Worm (Caenorhabditis elegans) whole organism, L4 larva: ENCODE results near the gene F38B7.17.

Experiments used
- D1046.2 ChIP-seq: fragments of 200-800 bp; sonication (Bioruptor generic); IDR thresholded peaks from 2 replicates; pipeline ENCODE4 v1.3.6; 2022; ENCODE audit warnings: missing genetic modification characterization, missing compliant biosample characterization
- F10B5.3 ChIP-seq: sonication (generic microtip); optimal IDR thresholded peaks from 2 replicates; lab custom pipeline; 2016; ENCODE audit warnings: mild to moderate bottlenecking, missing genetic modification characterization, missing compliant biosample characterization
- F37D6.2 ChIP-seq: sonication (generic microtip); optimal IDR thresholded peaks from 2 replicates; lab custom pipeline; 2016; ENCODE audit warnings: mild to moderate bottlenecking, missing genetic modification characterization, missing compliant biosample characterization
- T20F7.1 ChIP-seq: fragments of 200-800 bp; sonication (Bioruptor generic); optimal IDR thresholded peaks from 2 replicates; lab custom pipeline; 2018; ENCODE audit warnings: mild to moderate bottlenecking, missing genetic modification characterization, missing compliant biosample characterization
- T26A8.4 ChIP-seq: fragments of 200-800 bp; sonication (Bioruptor generic); IDR thresholded peaks from 2 replicates; pipeline ENCODE4 v1.3.6; 2022; ENCODE audit warnings: missing genetic modification characterization, missing compliant biosample characterization
- Y105C5A.15 ChIP-seq: fragments of 200-800 bp; sonication (Bioruptor generic); IDR thresholded peaks from 2 replicates; pipeline ENCODE4 v1.3.6; 2022; ENCODE audit warnings: missing genetic modification characterization, missing compliant biosample characterization
- Y75B8A.6 ChIP-seq: fragments of 200-800 bp; sonication (Bioruptor generic); IDR thresholded peaks from 2 replicates; pipeline ENCODE4 v1.3.6; 2022; ENCODE audit warnings: missing genetic modification reagents, missing genetic modification characterization, missing compliant biosample characterization
- ama-1 ChIP-seq: fragments of 150-350 bp; optimal IDR thresholded peaks from 2 replicates; lab custom pipeline; 2014; ENCODE audit warnings: inconsistent platforms, mixed read lengths
- arid-1 ChIP-seq: fragments of 200-800 bp; sonication (Bioruptor generic); conservative IDR thresholded peaks from 2 replicates; pipeline ENCODE4 v1.3.6; 2022; ENCODE audit warnings: missing genetic modification reagents, missing genetic modification characterization, missing compliant biosample characterization
- ceh-32 ChIP-seq: sonication (generic microtip); optimal IDR thresholded peaks from 2 replicates; lab custom pipeline; 2016; ENCODE audit warnings: mild to moderate bottlenecking, missing genetic modification characterization, missing compliant biosample characterization; ENCODE audit not compliant: poor library complexity
- ceh-82 ChIP-seq: sonication (generic microtip); optimal IDR thresholded peaks from 2 replicates; lab custom pipeline; 2017; ENCODE audit warnings: missing biosample characterization, missing genetic modification characterization
- cey-2 ChIP-seq: sonication (generic microtip); optimal IDR thresholded peaks from 3 replicates; lab custom pipeline; 2017; ENCODE audit warnings: missing genetic modification characterization, mild to moderate bottlenecking, missing compliant biosample characterization, antibody characterized with exemption, borderline replicate concordance; ENCODE audit not compliant: insufficient read depth
- ctbp-1 ChIP-seq: fragments of 200-800 bp; sonication (Bioruptor generic); IDR thresholded peaks from 2 replicates; pipeline ENCODE4 v1.3.6; 2022; ENCODE audit warnings: missing genetic modification reagents, missing genetic modification characterization, missing compliant biosample characterization
- daf-12 ChIP-seq: fragments of 150-350 bp; optimal IDR thresholded peaks from 2 replicates; lab custom pipeline; 2014; ENCODE audit warnings: missing biosample characterization, missing genetic modification reagents, missing genetic modification characterization
- daf-16 ChIP-seq, 3 experiments: sonication (generic microtip); optimal IDR thresholded peaks; 2 replicates each; lab custom pipeline; 2016 to 2017; ENCODE audit warnings: missing genetic modification characterization in 3 of 3, missing genetic modification reagents in 3 of 3, mild to moderate bottlenecking in 2 of 3, missing compliant biosample characterization in 2 of 3, missing biosample characterization in 1 of 3, moderate library complexity in 1 of 3
- daf-8 ChIP-seq: fragments of 200-800 bp; sonication (Bioruptor generic); IDR thresholded peaks from 2 replicates; pipeline ENCODE4 v1.3.6; 2022; ENCODE audit warnings: missing genetic modification characterization, missing compliant biosample characterization
- dve-1 ChIP-seq: sonication (generic microtip); optimal IDR thresholded peaks from 2 replicates; lab custom pipeline; 2017; ENCODE audit warnings: antibody characterized with exemption, mild to moderate bottlenecking, missing genetic modification characterization, missing compliant biosample characterization; ENCODE audit not compliant: insufficient read depth
- egl-27 ChIP-seq: sonication (generic microtip); optimal IDR thresholded peaks from 3 replicates; lab custom pipeline; 2017; ENCODE audit warnings: missing biosample characterization, missing genetic modification reagents, missing genetic modification characterization
- egl-43 ChIP-seq: fragments of 200-800 bp; sonication (Bioruptor generic); IDR thresholded peaks from 2 replicates; pipeline ENCODE4 v1.3.6; 2022; ENCODE audit warnings: missing genetic modification reagents, missing genetic modification characterization, missing compliant biosample characterization
- gei-8 ChIP-seq: fragments of 200-800 bp; sonication (Bioruptor generic); optimal IDR thresholded peaks from 2 replicates; lab custom pipeline; 2018; ENCODE audit warnings: mild to moderate bottlenecking, missing genetic modification characterization, missing compliant biosample characterization
- hlh-11 ChIP-seq: fragments of 200-800 bp; sonication (Bioruptor generic); optimal IDR thresholded peaks from 2 replicates; lab custom pipeline; 2018; ENCODE audit warnings: mild to moderate bottlenecking, missing genetic modification characterization, missing compliant biosample characterization
- hmg-1.1 ChIP-seq: fragments of 200-800 bp; sonication (Bioruptor generic); IDR thresholded peaks from 2 replicates; pipeline ENCODE4 v1.3.6; 2022; ENCODE audit warnings: missing genetic modification reagents, missing genetic modification characterization, missing compliant biosample characterization
- lim-7 ChIP-seq: fragments of 200-800 bp; sonication (Bioruptor generic); IDR thresholded peaks from 2 replicates; pipeline ENCODE4 v1.3.6; 2022; ENCODE audit warnings: missing genetic modification characterization, missing compliant biosample characterization
- lin-13 ChIP-seq: fragments of 150-350 bp; optimal IDR thresholded peaks from 2 replicates; lab custom pipeline; 2014; ENCODE audit warnings: missing biosample characterization, missing genetic modification reagents, missing genetic modification characterization
- lin-15B ChIP-seq: fragments of 150-350 bp; sonication (generic microtip); optimal IDR thresholded peaks from 3 replicates; lab custom pipeline; 2014; ENCODE audit warnings: missing biosample characterization, missing genetic modification characterization
- lin-38 ChIP-seq: fragments of 200-800 bp; sonication (Bioruptor generic); IDR thresholded peaks from 2 replicates; pipeline ENCODE4 v1.3.6; 2022; ENCODE audit warnings: missing genetic modification reagents, missing genetic modification characterization, missing compliant biosample characterization
- lir-3 ChIP-seq: sonication (generic microtip); optimal IDR thresholded peaks from 2 replicates; lab custom pipeline; 2016; ENCODE audit warnings: mild to moderate bottlenecking, missing genetic modification characterization, missing compliant biosample characterization
- mdl-1 ChIP-seq, 2 experiments: fragments of 150-350 bp in 1 of 2; sonication (generic microtip) in 1 of 2; optimal IDR thresholded peaks; 2 replicates each; lab custom pipeline; 2014 to 2017; ENCODE audit warnings: missing biosample characterization in 2 of 2, missing genetic modification characterization in 2 of 2
- mep-1 ChIP-seq: fragments of 150-350 bp; sonication (generic microtip); optimal IDR thresholded peaks from 3 replicates; lab custom pipeline; 2014; ENCODE audit warnings: missing biosample characterization, missing genetic modification characterization
- mes-2 ChIP-seq: sonication (generic microtip); optimal IDR thresholded peaks from 2 replicates; lab custom pipeline; 2016; ENCODE audit warnings: missing genotype, mild to moderate bottlenecking, missing genetic modification characterization, missing compliant biosample characterization; ENCODE audit not compliant: poor library complexity, severe bottlenecking
- mxl-2 ChIP-seq: fragments of 200-800 bp; sonication (Bioruptor generic); conservative IDR thresholded peaks from 2 replicates; pipeline ENCODE4 v1.3.6; 2022; ENCODE audit warnings: missing genetic modification reagents, missing genetic modification characterization, missing compliant biosample characterization
- nhr-10 ChIP-seq: fragments of 150-350 bp; optimal IDR thresholded peaks from 2 replicates; lab custom pipeline; 2014; ENCODE audit warnings: missing biosample characterization, missing genetic modification characterization
- nhr-102 ChIP-seq: sonication (generic microtip); optimal IDR thresholded peaks from 2 replicates; lab custom pipeline; 2016; ENCODE audit warnings: mild to moderate bottlenecking, missing genetic modification characterization, moderate library complexity, missing compliant biosample characterization
- nhr-11 ChIP-seq: fragments of 150-350 bp; optimal IDR thresholded peaks from 2 replicates; lab custom pipeline; 2014; ENCODE audit warnings: missing biosample characterization, missing genetic modification characterization
- nhr-111 ChIP-seq: fragments of 200-800 bp; sonication (Bioruptor generic); optimal IDR thresholded peaks from 2 replicates; lab custom pipeline; 2018; ENCODE audit warnings: mild to moderate bottlenecking, missing genetic modification characterization, missing compliant biosample characterization
- nhr-28 ChIP-seq: fragments of 150-350 bp; optimal IDR thresholded peaks from 2 replicates; lab custom pipeline; 2014; ENCODE audit warnings: missing biosample characterization, missing genetic modification characterization
- nhr-41 ChIP-seq: fragments of 200-800 bp; sonication (Bioruptor generic); IDR thresholded peaks from 2 replicates; pipeline ENCODE4 v1.3.6; 2022; ENCODE audit warnings: missing genetic modification reagents, missing genetic modification characterization, missing compliant biosample characterization
- nhr-76 ChIP-seq: fragments of 150-350 bp; optimal IDR thresholded peaks from 2 replicates; lab custom pipeline; 2014; ENCODE audit warnings: missing biosample characterization, missing genetic modification characterization
- nhr-77 ChIP-seq: fragments of 150-350 bp; optimal IDR thresholded peaks from 2 replicates; lab custom pipeline; 2014; ENCODE audit warnings: missing biosample characterization, missing genetic modification characterization
- pha-4 ChIP-seq, 2 experiments: fragments of 150-350 bp in 1 of 2; fragments of 200-800 bp in 1 of 2; sonication (Bioruptor generic) in 1 of 2; IDR thresholded peaks in 1 of 2; optimal IDR thresholded peaks in 1 of 2; 2 replicates each; pipeline versions ENCODE4 v1.3.6 to Lab custom; 2014 to 2022; ENCODE audit warnings: missing genetic modification characterization in 2 of 2, missing genetic modification reagents in 2 of 2, missing biosample characterization in 1 of 2, missing compliant biosample characterization in 1 of 2
- php-3 ChIP-seq: fragments of 200-800 bp; sonication (Bioruptor generic); IDR thresholded peaks from 2 replicates; pipeline ENCODE4 v1.3.6; 2022; ENCODE audit warnings: missing genetic modification reagents, missing genetic modification characterization, missing compliant biosample characterization
- pqm-1 ChIP-seq: sonication (generic microtip); optimal IDR thresholded peaks from 2 replicates; lab custom pipeline; 2017; ENCODE audit warnings: missing biosample characterization, missing genetic modification characterization
- rbr-2 ChIP-seq: sonication (generic microtip); optimal IDR thresholded peaks from 2 replicates; lab custom pipeline; 2016; ENCODE audit warnings: missing genotype, missing genetic modification characterization, missing compliant biosample characterization
- saeg-2 ChIP-seq: fragments of 200-800 bp; sonication (Bioruptor generic); IDR thresholded peaks from 2 replicates; pipeline ENCODE4 v1.3.6; 2022; ENCODE audit warnings: missing genetic modification reagents, missing genetic modification characterization, missing compliant biosample characterization
- set-16 ChIP-seq: fragments of 200-800 bp; sonication (Bioruptor generic); IDR thresholded peaks from 2 replicates; pipeline ENCODE4 v1.3.6; 2022; ENCODE audit warnings: missing genetic modification reagents, missing genetic modification characterization, missing compliant biosample characterization
- spr-3 ChIP-seq: fragments of 200-800 bp; sonication (Bioruptor generic); optimal IDR thresholded peaks from 2 replicates; lab custom pipeline; 2018; ENCODE audit warnings: mild to moderate bottlenecking, missing genetic modification characterization, missing compliant biosample characterization
- unc-130 ChIP-seq: sonication (generic microtip); optimal IDR thresholded peaks from 2 replicates; lab custom pipeline; 2016; ENCODE audit warnings: missing genetic modification reagents, missing genetic modification characterization, missing compliant biosample characterization
- zfp-3 ChIP-seq: fragments of 200-800 bp; sonication (Bioruptor generic); conservative IDR thresholded peaks from 2 replicates; pipeline ENCODE4 v1.3.6; 2022; ENCODE audit warnings: missing genetic modification reagents, missing genetic modification characterization, missing compliant biosample characterization
- zip-11 ChIP-seq: fragments of 200-800 bp; sonication (Bioruptor generic); IDR thresholded peaks from 2 replicates; pipeline ENCODE4 v1.3.6; 2022; ENCODE audit warnings: missing genetic modification characterization, missing compliant biosample characterization
- ztf-11 ChIP-seq: fragments of 150-350 bp; optimal IDR thresholded peaks from 2 replicates; lab custom pipeline; 2014; ENCODE audit warnings: missing biosample characterization, missing genetic modification characterization

The F38B7.17 gene

ce11 chrV:11521448-11521847 lies 27.3 kb downstream of the F38B7.17 start, which contains the start of gene pafo-1:
Gene pafo-1 (plus strand): TSS chrV:11521703.
- TF ChIP-seq nhr-76 (tag; lab: Kevin White, UChicago) = no peak
- TF ChIP-seq hlh-11 = peak; percentile 85
- TF ChIP-seq rbr-2 (tag; lab: Kevin White, UChicago) = peak; percentile 80
- TF ChIP-seq nhr-41 (GFP tag; lab: Robert Waterston, UW) = no peak
- peak; percentile 84 for TF ChIP-seq ctbp-1 (GFP tag; lab: Robert Waterston, UW)
- peak in 1 of 2 experiments; percentile 52 for TF ChIP-seq mdl-1 (tag; optimal IDR thresholded peaks at IDR 0.05; lab: Kevin White, UChicago)
- TF ChIP-seq lin-13 (GFP tag; lab: Kevin White, UChicago) = peak; percentile 75
- peak; percentile 81 for TF ChIP-seq hmg-1.1 (GFP tag; lab: Robert Waterston, UW)
- TF ChIP-seq egl-27 = no peak
- TF ChIP-seq lin-15B (tag; lab: Kevin White, UChicago) = peak; percentile 9
- TF ChIP-seq dve-1 (tag; lab: Kevin White, UChicago) = peak; percentile 81
- TF ChIP-seq F10B5.3 (tag; lab: Kevin White, UChicago) = peak; percentile 73
- 0 out of 2 replicates have a peak, but pooled peaks have one; percentile 9 for TF ChIP-seq lim-7
- TF ChIP-seq ztf-11 = no peak
- no peak for TF ChIP-seq Y75B8A.6 (GFP tag; lab: Robert Waterston, UW)
- no peak for TF ChIP-seq Y105C5A.15 (GFP tag; lab: Robert Waterston, UW)
- TF ChIP-seq daf-16 (GFP tag; optimal IDR thresholded peaks at IDR 0.05; lab: Kevin White, UChicago) = peak; percentile 32 to 75
- no peak for TF ChIP-seq daf-16 (tag; optimal IDR thresholded peaks at IDR 0.05; lab: Kevin White, UChicago)
- peak; percentile 72 for TF ChIP-seq php-3 (GFP tag; lab: Robert Waterston, UW)
- TF ChIP-seq egl-43 (GFP tag; lab: Robert Waterston, UW) = 0 out of 2 replicates have a peak, but pooled peaks have one; percentile 46
- TF ChIP-seq nhr-102 (tag; lab: Kevin White, UChicago) = peak; percentile 91
- TF ChIP-seq nhr-77 = peak; percentile 54
- TF ChIP-seq nhr-11 (tag; lab: Kevin White, UChicago) = peak; percentile 57
- peak; percentile 90 for TF ChIP-seq mes-2 (tag; lab: Kevin White, UChicago)
- TF ChIP-seq zip-11 (GFP tag; lab: Robert Waterston, UW) = no peak
- TF ChIP-seq unc-130 (GFP tag; lab: Kevin White, UChicago) = no peak
- TF ChIP-seq mep-1 (tag; lab: Kevin White, UChicago) = no peak
- TF ChIP-seq ceh-82 = no peak
- TF ChIP-seq cey-2 (tag; lab: Kevin White, UChicago) = no peak
- TF ChIP-seq set-16 (GFP tag; lab: Robert Waterston, UW) = no peak
- TF ChIP-seq T20F7.1 = peak; percentile 76
- TF ChIP-seq arid-1 (GFP tag; lab: Robert Waterston, UW) = 0 out of 2 replicates have a peak, but pooled peaks have one; percentile 18
- TF ChIP-seq daf-12 (tag; lab: Kevin White, UChicago) = no peak
- TF ChIP-seq F37D6.2 (tag; lab: Kevin White, UChicago) = peak; percentile 73
- no peak for TF ChIP-seq daf-8 (GFP tag; lab: Robert Waterston, UW)
- no peak for TF ChIP-seq gei-8 (GFP tag; lab: Kevin White, UChicago)
- peak; percentile 39 for TF ChIP-seq spr-3 (GFP tag; lab: Kevin White, UChicago)
- TF ChIP-seq D1046.2 (GFP tag; lab: Robert Waterston, UW) = 0 out of 2 replicates have a peak, but pooled peaks have one; percentile 31
- TF ChIP-seq T26A8.4 (GFP tag; lab: Robert Waterston, UW) = peak; percentile 90
- 0 out of 2 replicates have a peak, but pooled peaks have one; percentile 39 for TF ChIP-seq saeg-2 (GFP tag; lab: Robert Waterston, UW)
- no peak for TF ChIP-seq lir-3 (tag; lab: Kevin White, UChicago)
- no peak for TF ChIP-seq ama-1
- no peak for TF ChIP-seq nhr-111 (GFP tag; lab: Kevin White, UChicago)
- no peak for TF ChIP-seq lin-38 (GFP tag; lab: Robert Waterston, UW)
- TF ChIP-seq pqm-1 = no peak
- peak; percentile 37 for TF ChIP-seq ceh-32 (tag; lab: Kevin White, UChicago)
- 0 out of 2 replicates have a peak, but pooled peaks have one; percentile 45 for TF ChIP-seq zfp-3 (GFP tag; lab: Robert Waterston, UW)
- no peak for TF ChIP-seq pha-4 (GFP tag; IDR thresholded peaks at IDR 0.05; lab: Robert Waterston, UW)
- no peak for TF ChIP-seq pha-4 (tag; optimal IDR thresholded peaks at IDR 0.05; lab: Kevin White, UChicago)
- TF ChIP-seq mxl-2 (GFP tag; lab: Robert Waterston, UW) = no peak
- peak; percentile 79 for TF ChIP-seq nhr-28 (tag; lab: Kevin White, UChicago)
- no peak for TF ChIP-seq nhr-10 (tag; lab: Kevin White, UChicago)
